Fruit fly (Drosophila melanogaster) whole organism, embryonic: Measurements from ENCODE around the gene CG6659.

Experiments used
- Aef1 ChIP-seq: fragments of 200-800 bp; sonication (Bioruptor generic); IDR thresholded peaks from 3 replicates; pipeline ENCODE4 v1.3.6; 2022; ENCODE audit warnings: missing biosample characterization, missing genetic modification characterization
- Atf-2 ChIP-seq: fragments of 200-800 bp; sonication (Bioruptor generic); optimal IDR thresholded peaks from 2 replicates; lab custom pipeline; 2016; ENCODE audit warnings: missing biosample characterization, missing genetic modification characterization
- BEAF-32 ChIP-seq: fragments of 200-800 bp; sonication (Bioruptor generic); optimal IDR thresholded peaks from 3 replicates; lab custom pipeline; 2017; ENCODE audit warnings: missing biosample characterization, missing genetic modification characterization, mild to moderate bottlenecking, moderate library complexity, missing genetic modification reagents
- CG10366 ChIP-seq: fragments of 200-800 bp; sonication (Bioruptor generic); IDR thresholded peaks from 2 replicates; pipeline ENCODE4 v1.3.6; 2022; ENCODE audit warnings: missing biosample characterization, missing genetic modification characterization
- CG10565 ChIP-seq: fragments of 200-800 bp; sonication (Bioruptor generic); optimal IDR thresholded peaks from 3 replicates; lab custom pipeline; 2016; ENCODE audit warnings: missing biosample characterization, mild to moderate bottlenecking, missing genetic modification characterization
- CG10959 ChIP-seq: fragments of 200-800 bp; sonication (Bioruptor generic); IDR thresholded peaks from 2 replicates; pipeline ENCODE4 v1.3.6; 2022; ENCODE audit warnings: missing biosample characterization, missing genetic modification characterization
- CG11456 ChIP-seq: fragments of 200-800 bp; sonication (Bioruptor generic); IDR thresholded peaks from 3 replicates; pipeline ENCODE4 v1.3.6; 2022; ENCODE audit warnings: missing biosample characterization, missing genetic modification characterization
- CG12219 ChIP-seq: fragments of 200-800 bp; sonication (Bioruptor generic); optimal IDR thresholded peaks from 3 replicates; lab custom pipeline; 2018; ENCODE audit warnings: missing biosample characterization, mild to moderate bottlenecking, missing genetic modification characterization
- CG12299 ChIP-seq: fragments of 200-800 bp; sonication (Bioruptor generic); optimal IDR thresholded peaks from 2 replicates; lab custom pipeline; 2018; ENCODE audit warnings: missing biosample characterization, mild to moderate bottlenecking, missing genetic modification characterization
- CG16813 ChIP-seq: fragments of 200-800 bp; sonication (Bioruptor generic); IDR thresholded peaks from 3 replicates; pipeline ENCODE4 v1.3.6; 2022; ENCODE audit warnings: missing biosample characterization, missing genetic modification characterization; ENCODE audit not compliant: partially characterized antibody
- CG17385 ChIP-seq: fragments of 200-800 bp; sonication (Bioruptor generic); optimal IDR thresholded peaks from 3 replicates; lab custom pipeline; 2018; ENCODE audit warnings: missing biosample characterization, mild to moderate bottlenecking, missing genetic modification characterization
- CG1832 ChIP-seq: fragments of 200-800 bp; sonication (Bioruptor generic); optimal IDR thresholded peaks from 2 replicates; lab custom pipeline; 2017; ENCODE audit warnings: missing biosample characterization, mild to moderate bottlenecking, missing genetic modification characterization, inconsistent platforms
- CG2678 ChIP-seq: fragments of 200-800 bp; sonication (Bioruptor generic); optimal IDR thresholded peaks from 3 replicates; lab custom pipeline; 2019; ENCODE audit warnings: missing biosample characterization, mild to moderate bottlenecking, missing genetic modification characterization, moderate library complexity
- CG31441 ChIP-seq: fragments of 200-800 bp; sonication (Bioruptor generic); IDR thresholded peaks from 2 replicates; pipeline ENCODE4 v1.3.6; 2022; ENCODE audit warnings: missing biosample characterization, missing genetic modification characterization
- CG3163 ChIP-seq: fragments of 200-800 bp; sonication (Bioruptor generic); optimal IDR thresholded peaks from 3 replicates; lab custom pipeline; 2016; ENCODE audit warnings: missing biosample characterization, missing genetic modification characterization
- CG4360 ChIP-seq: fragments of 200-800 bp; sonication (Bioruptor generic); IDR thresholded peaks from 2 replicates; pipeline ENCODE4 v1.3.6; 2022; ENCODE audit warnings: missing biosample characterization, missing genetic modification characterization
- CG4730 ChIP-seq: fragments of 200-800 bp; sonication (Bioruptor generic); IDR thresholded peaks from 2 replicates; pipeline ENCODE4 v1.3.6; 2022; ENCODE audit warnings: missing biosample characterization, missing genetic modification characterization
- CG9437 ChIP-seq: fragments of 200-800 bp; sonication (Bioruptor generic); optimal IDR thresholded peaks from 2 replicates; lab custom pipeline; 2018; ENCODE audit warnings: missing biosample characterization, mild to moderate bottlenecking, missing genetic modification characterization
- CG9797 ChIP-seq: fragments of 200-800 bp; sonication (Bioruptor generic); optimal IDR thresholded peaks from 3 replicates; lab custom pipeline; 2018; ENCODE audit warnings: missing biosample characterization, mild to moderate bottlenecking, missing genetic modification characterization
- D19B ChIP-seq: fragments of 200-800 bp; sonication (Bioruptor generic); optimal IDR thresholded peaks from 2 replicates; lab custom pipeline; 2017; ENCODE audit warnings: missing biosample characterization, mild to moderate bottlenecking, missing genetic modification characterization
- Ets65A ChIP-seq: fragments of 200-800 bp; sonication (Bioruptor generic); peaks from one replicate; lab custom pipeline; 2016; ENCODE audit warnings: missing biosample characterization, missing genetic modification characterization
- Fer2 ChIP-seq: fragments of 200-800 bp; sonication (Bioruptor generic); optimal IDR thresholded peaks from 2 replicates; lab custom pipeline; 2018; ENCODE audit warnings: missing biosample characterization, mild to moderate bottlenecking, missing genetic modification characterization, moderate library complexity
- Lim3 ChIP-seq: fragments of 200-800 bp; sonication (Bioruptor generic); IDR thresholded peaks from 2 replicates; pipeline ENCODE4 v1.3.6; 2022; ENCODE audit warnings: missing biosample characterization, missing genetic modification characterization
- Ptx1 ChIP-seq: fragments of 200-800 bp; sonication (Bioruptor generic); IDR thresholded peaks from 2 replicates; pipeline ENCODE4 v1.3.6; 2022; ENCODE audit warnings: missing biosample characterization, missing genetic modification characterization
- ara ChIP-seq: fragments of 200-800 bp; sonication (Bioruptor generic); IDR thresholded peaks from 2 replicates; pipeline ENCODE4 v1.3.6; 2022; ENCODE audit warnings: missing biosample characterization, missing genetic modification characterization
- ase ChIP-seq: fragments of 200-800 bp; sonication (Bioruptor generic); IDR thresholded peaks from 3 replicates; pipeline ENCODE4 v1.3.6; 2022; ENCODE audit warnings: missing biosample characterization, missing genetic modification characterization
- ash1 ChIP-seq: fragments of 200-800 bp; sonication (Bioruptor generic); optimal IDR thresholded peaks from 2 replicates; lab custom pipeline; 2018; ENCODE audit warnings: missing biosample characterization, mild to moderate bottlenecking, missing genetic modification characterization
- bsh ChIP-seq, 2 experiments: fragments of 200-800 bp; sonication (Bioruptor generic); optimal IDR thresholded peaks; 2 replicates each; lab custom pipeline; 2017 to 2018; ENCODE audit warnings: mild to moderate bottlenecking in 2 of 2, missing biosample characterization in 2 of 2, missing genetic modification characterization in 2 of 2, moderate library complexity in 1 of 2
- cas ChIP-seq: fragments of 200-800 bp; sonication (Bioruptor generic); IDR thresholded peaks from 2 replicates; pipeline ENCODE4 v1.3.6; 2022; ENCODE audit warnings: missing biosample characterization, missing genetic modification characterization
- croc ChIP-seq: fragments of 200-800 bp; sonication (Bioruptor generic); conservative IDR thresholded peaks from 3 replicates; pipeline ENCODE4 v1.3.6; 2022; ENCODE audit warnings: missing biosample characterization, missing genetic modification characterization
- cwo ChIP-seq: fragments of 200-800 bp; sonication (Bioruptor generic); optimal IDR thresholded peaks from 3 replicates; lab custom pipeline; 2017; ENCODE audit warnings: missing biosample characterization, missing genetic modification characterization, mild to moderate bottlenecking, moderate library complexity, missing genetic modification reagents
- da ChIP-seq: fragments of 200-800 bp; sonication (Bioruptor generic); optimal IDR thresholded peaks from 2 replicates; lab custom pipeline; 2016; ENCODE audit warnings: missing biosample characterization, missing genetic modification characterization
- dan ChIP-seq: fragments of 200-800 bp; sonication (Bioruptor generic); IDR thresholded peaks from 2 replicates; pipeline ENCODE4 v1.3.6; 2022; ENCODE audit warnings: missing biosample characterization, missing genetic modification characterization
- dimm ChIP-seq: fragments of 200-800 bp; sonication (Bioruptor generic); IDR thresholded peaks from 2 replicates; pipeline ENCODE4 v1.3.6; 2022; ENCODE audit warnings: missing biosample characterization, missing genetic modification characterization
- disco-r ChIP-seq: fragments of 200-800 bp; sonication (Bioruptor generic); optimal IDR thresholded peaks from 2 replicates; lab custom pipeline; 2016; ENCODE audit warnings: missing biosample characterization, missing genetic modification characterization
- dmrt11E ChIP-seq: fragments of 200-800 bp; sonication (Bioruptor generic); optimal IDR thresholded peaks from 3 replicates; lab custom pipeline; 2018; ENCODE audit warnings: missing biosample characterization, mild to moderate bottlenecking, missing genetic modification characterization, moderate library complexity
- fd102C ChIP-seq: fragments of 200-800 bp; sonication (Bioruptor generic); optimal IDR thresholded peaks from 2 replicates; lab custom pipeline; 2018; ENCODE audit warnings: missing biosample characterization, mild to moderate bottlenecking, missing genetic modification characterization, moderate library complexity
- fru ChIP-seq: fragments of >200 bp; optimal IDR thresholded peaks from 2 replicates; lab custom pipeline; 2017
- grn ChIP-seq: fragments of 200-800 bp; sonication (Bioruptor generic); optimal IDR thresholded peaks from 3 replicates; lab custom pipeline; 2017; ENCODE audit warnings: missing biosample characterization, missing genetic modification characterization
- knrl ChIP-seq: fragments of 200-800 bp; sonication (Bioruptor generic); IDR thresholded peaks from 3 replicates; pipeline ENCODE4 v1.3.6; 2022; ENCODE audit warnings: missing biosample characterization, missing genetic modification characterization; ENCODE audit not compliant: partially characterized antibody
- mam ChIP-seq: fragments of 200-800 bp; sonication (Bioruptor generic); optimal IDR thresholded peaks from 3 replicates; lab custom pipeline; 2016; ENCODE audit warnings: missing biosample characterization, missing genetic modification characterization
- nerfin-1 ChIP-seq: fragments of 200-800 bp; sonication (Bioruptor generic); optimal IDR thresholded peaks from 3 replicates; lab custom pipeline; 2019; ENCODE audit warnings: missing biosample characterization, mild to moderate bottlenecking, missing genetic modification characterization, moderate library complexity
- otp ChIP-seq: fragments of 200-800 bp; sonication (Bioruptor generic); IDR thresholded peaks from 3 replicates; pipeline ENCODE4, ENCODE4 v1.3.6; 2022; ENCODE audit warnings: missing biosample characterization, missing genetic modification characterization
- p53 ChIP-seq: fragments of 200-800 bp; sonication (Bioruptor generic); optimal IDR thresholded peaks from 2 replicates; lab custom pipeline; 2016; ENCODE audit warnings: missing biosample characterization, missing genetic modification characterization
- pan ChIP-seq, 4 experiments: fragments of >200 bp in 3 of 4; fragments of 200-800 bp in 1 of 4; sonication (Bioruptor generic) in 1 of 4; optimal IDR thresholded peaks in 3 of 4; IDR thresholded peaks in 1 of 4; 2 replicates each; pipeline versions ENCODE4 v1.3.6 to Lab custom; 2017 to 2022; ENCODE audit warnings: missing biosample characterization in 2 of 4, missing genetic modification characterization in 2 of 4, mixed read lengths in 1 of 4
- pnt ChIP-seq: fragments of 200-800 bp; sonication (Bioruptor generic); optimal IDR thresholded peaks from 3 replicates; lab custom pipeline; 2016; ENCODE audit warnings: missing biosample characterization, missing genetic modification characterization
- ranshi ChIP-seq: fragments of 200-800 bp; sonication (Bioruptor generic); IDR thresholded peaks from 2 replicates; pipeline ENCODE4 v1.3.6; 2022; ENCODE audit warnings: missing biosample characterization, missing genetic modification characterization
- scrt ChIP-seq: fragments of 200-800 bp; sonication (Bioruptor generic); optimal IDR thresholded peaks from 2 replicates; lab custom pipeline; 2018; ENCODE audit warnings: missing biosample characterization, mild to moderate bottlenecking, missing genetic modification characterization, moderate library complexity
- sna ChIP-seq: fragments of 200-800 bp; sonication (Bioruptor generic); IDR thresholded peaks from 2 replicates; pipeline ENCODE4 v1.3.6; 2022; ENCODE audit warnings: missing biosample characterization, missing genetic modification characterization; ENCODE audit not compliant: partially characterized antibody
- sug ChIP-seq: fragments of 200-800 bp; optimal IDR thresholded peaks from 2 replicates; lab custom pipeline; 2019; ENCODE audit warnings: missing biosample characterization, mild to moderate bottlenecking, missing genetic modification characterization, moderate library complexity
- yki ChIP-seq: fragments of >200 bp; optimal IDR thresholded peaks from 3 replicates; lab custom pipeline; 2018
- zen2 ChIP-seq: fragments of 200-800 bp; sonication (Bioruptor generic); IDR thresholded peaks from 3 replicates; pipeline ENCODE4 v1.3.6; 2022; ENCODE audit warnings: missing biosample characterization, missing genetic modification characterization; ENCODE audit not compliant: partially characterized antibody

The CG6659 gene

dm6 chrX:18657502-18657947, 439 bp upstream of the CG6659 start, which contains the start of gene fu:
Gene fu, plus strand, starts transcription at chrX:18657755.
- TF ChIP-seq fru (lab: Kevin White, UChicago): no peak
- TF ChIP-seq ara (GFP tag; lab: Robert Waterston, UW): no peak
- no peak for TF ChIP-seq ase (GFP tag; lab: Robert Waterston, UW)
- no peak for TF ChIP-seq CG10959 (GFP tag; lab: Robert Waterston, UW)
- no peak for TF ChIP-seq CG12299
- no peak for TF ChIP-seq Fer2 (tag; lab: Kevin White, UChicago)
- no peak for TF ChIP-seq pnt (GFP tag; lab: Kevin White, UChicago)
- TF ChIP-seq dimm (GFP tag; lab: Robert Waterston, UW): no peak
- peak; percentile 92 for TF ChIP-seq CG10366
- TF ChIP-seq cwo (GFP tag; lab: Kevin White, UChicago): no peak
- no peak for TF ChIP-seq ash1 (GFP tag; lab: Kevin White, UChicago)
- no peak for TF ChIP-seq Atf-2 (GFP tag; lab: Kevin White, UChicago)
- peak; percentile 61 for TF ChIP-seq CG2678
- peak; percentile 29 for TF ChIP-seq sug
- no peak for TF ChIP-seq grn (GFP tag; lab: Kevin White, UChicago)
- TF ChIP-seq CG10565 (GFP tag; lab: Kevin White, UChicago): no peak
- TF ChIP-seq da (GFP tag; lab: Kevin White, UChicago): no peak
- no peak for TF ChIP-seq BEAF-32 (GFP tag; lab: Kevin White, UChicago)
- TF ChIP-seq disco-r: no peak
- TF ChIP-seq CG9437: no peak
- no peak for TF ChIP-seq croc
- peak; percentile 60 for TF ChIP-seq CG9797
- TF ChIP-seq D19B (GFP tag; lab: Kevin White, UChicago): no peak
- TF ChIP-seq pan (optimal IDR thresholded peaks at IDR 0.05; lab: Kevin White, UChicago): no peak
- TF ChIP-seq pan (GFP tag; optimal IDR thresholded peaks at IDR 0.05 in 1 of 2, IDR thresholded peaks at IDR 0.05 in 1 of 2): no peak
- no peak for TF ChIP-seq zen2
- TF ChIP-seq fd102C (GFP tag; lab: Kevin White, UChicago): no peak
- TF ChIP-seq cas (GFP tag; lab: Robert Waterston, UW): no peak
- TF ChIP-seq CG4730 (GFP tag; lab: Robert Waterston, UW): no peak
- TF ChIP-seq p53 (GFP tag; lab: Kevin White, UChicago): no peak
- TF ChIP-seq Ptx1 (GFP tag; lab: Robert Waterston, UW): no peak
- peak; percentile 28 for TF ChIP-seq CG17385 (GFP tag; lab: Kevin White, UChicago)
- peak; percentile 54 for TF ChIP-seq CG31441 (GFP tag; lab: Robert Waterston, UW)
- TF ChIP-seq otp (GFP tag; lab: Robert Waterston, UW): no peak
- peak in 1 of 2 experiments; percentile 14 for TF ChIP-seq bsh (GFP tag; optimal IDR thresholded peaks at IDR 0.05; lab: Kevin White, UChicago)
- TF ChIP-seq ranshi (GFP tag; lab: Robert Waterston, UW): no peak
- TF ChIP-seq CG12219 (GFP tag; lab: Kevin White, UChicago): peak; percentile 8
- TF ChIP-seq mam: peak; percentile 21
- TF ChIP-seq yki: no peak
- no peak for TF ChIP-seq CG16813 (GFP tag; lab: Robert Waterston, UW)
- no peak for TF ChIP-seq sna (GFP tag; lab: Robert Waterston, UW)
- TF ChIP-seq nerfin-1 (tag; lab: Kevin White, UChicago): no peak
- no peak for TF ChIP-seq scrt (GFP tag; lab: Kevin White, UChicago)
- no peak for TF ChIP-seq Aef1
- TF ChIP-seq Lim3 (GFP tag; lab: Robert Waterston, UW): no peak
- peak; percentile 7 for TF ChIP-seq dmrt11E (tag; lab: Kevin White, UChicago)
- TF ChIP-seq knrl (GFP tag; lab: Robert Waterston, UW): no peak
- TF ChIP-seq Ets65A: no peak
- TF ChIP-seq CG11456 (GFP tag; lab: Robert Waterston, UW): no peak
- no peak for TF ChIP-seq CG3163 (GFP tag; lab: Kevin White, UChicago)
- no peak for TF ChIP-seq CG1832 (GFP tag; lab: Kevin White, UChicago)
- no peak for TF ChIP-seq dan (GFP tag; lab: Robert Waterston, UW)
- TF ChIP-seq CG4360 (GFP tag; lab: Robert Waterston, UW): no peak
